Worm (Caenorhabditis elegans) whole organism, L4/young adult: ENCODE measurements around the gene smg-3.

Experiments
- W03F9.2 ChIP-seq: fragments of 150-350 bp; optimal IDR thresholded peaks from 2 replicates; lab custom pipeline; 2014; ENCODE audit warnings: missing biosample characterization, missing genetic modification characterization
- dao-5 ChIP-seq: sonication (generic microtip); optimal IDR thresholded peaks from 2 replicates; lab custom pipeline; 2016; ENCODE audit warnings: missing genotype, missing genetic modification characterization, moderate library complexity, missing compliant biosample characterization
- him-1 ChIP-seq: sonication (generic microtip); optimal IDR thresholded peaks from 2 replicates; lab custom pipeline; 2016; ENCODE audit warnings: missing genotype, missing genetic modification reagents, missing genetic modification characterization, missing compliant biosample characterization

smg-3 gene

DNA sequence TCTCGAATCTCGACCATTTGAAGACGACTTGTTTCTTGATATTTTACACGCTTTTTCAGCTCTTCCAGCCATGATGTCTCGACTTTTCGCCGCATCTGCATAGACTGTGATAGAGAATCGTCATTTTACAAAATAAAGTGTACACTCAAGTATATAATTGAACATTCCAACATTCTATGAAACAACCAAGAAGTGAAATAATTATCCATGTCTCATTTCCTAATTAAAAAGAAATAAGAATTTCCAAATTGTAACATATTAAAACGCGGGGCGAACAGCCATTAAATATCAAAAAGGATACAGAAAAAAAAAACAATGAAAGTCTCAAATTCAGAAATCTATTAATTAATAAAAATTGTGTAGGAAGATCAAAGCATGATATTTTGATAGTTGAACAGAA, at the start of gene smg-3:
smg-3 (minus strand) TSS at position 101 of the 400 bp plus-strand sequence.
- TF ChIP-seq him-1 (no peak), W03F9.2 (no peak), dao-5 (tag; lab: Kevin White, UChicago) (no peak)

DNA sequence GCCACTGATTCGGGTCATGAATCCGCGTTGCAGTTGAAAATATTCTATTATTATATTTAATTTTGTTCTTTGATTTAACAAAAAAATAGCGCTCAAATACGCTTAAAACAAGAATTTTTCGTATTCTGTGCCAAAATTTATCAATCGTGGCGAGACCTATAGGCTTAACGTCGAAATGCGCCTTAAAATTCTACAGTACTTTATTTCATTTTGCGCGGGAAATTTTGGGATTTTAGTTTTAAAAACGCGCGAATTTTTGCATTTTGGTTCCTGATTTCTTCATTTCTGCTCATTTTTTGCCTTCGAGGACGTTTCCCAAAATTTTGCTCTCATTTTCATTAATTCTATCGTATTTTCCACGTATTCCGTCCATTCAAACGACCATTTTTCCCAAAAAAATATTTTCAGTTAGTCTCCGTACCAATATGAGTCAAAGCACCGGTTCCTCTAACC, 48.3 kb upstream of the smg-3 start, which contains the start of gene puf-11:
puf-11 (plus strand) TSS at position 403 of the 453 bp plus-strand sequence.
- no peak for TF ChIP-seq him-1
- no peak for TF ChIP-seq W03F9.2
- no peak for TF ChIP-seq dao-5 (tag; lab: Kevin White, UChicago)

DNA sequence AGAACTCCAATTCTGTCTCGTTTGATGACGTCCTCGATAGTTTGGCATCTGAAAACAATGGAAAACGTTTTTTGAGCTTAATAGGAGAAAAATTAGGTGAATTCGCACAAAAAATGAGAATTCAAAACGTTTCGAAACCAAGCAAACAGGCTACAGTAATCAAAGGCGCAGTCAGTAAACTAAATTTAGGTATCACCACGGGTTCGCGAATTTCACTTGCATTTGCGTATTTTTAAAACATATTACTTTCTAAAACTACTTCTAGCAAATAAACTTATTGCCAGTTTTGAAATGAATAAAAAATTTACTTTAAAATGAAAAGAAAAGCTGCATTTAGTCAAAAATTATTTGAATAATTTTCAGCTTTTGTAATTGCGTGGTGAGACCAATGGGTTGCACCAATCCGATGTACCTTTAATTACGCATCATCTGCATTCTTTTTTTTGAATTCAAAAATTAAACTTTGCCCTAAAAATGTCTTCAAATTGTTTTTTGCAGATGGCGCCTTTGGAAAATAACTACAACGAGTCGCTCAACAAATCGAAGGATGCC, 46.2 kb upstream of the smg-3 start, which contains the start of the genes Y73B6BL.23 and htp-2:
Y73B6BL.23 (minus strand) TSS at position 51 of the 552 bp plus-strand sequence.
htp-2 (plus strand) TSS at position 492 of the 552 bp plus-strand sequence.
- TF ChIP-seq dao-5 (tag; lab: Kevin White, UChicago) = no peak
- no peak for TF ChIP-seq W03F9.2
- TF ChIP-seq him-1 = no peak

DNA sequence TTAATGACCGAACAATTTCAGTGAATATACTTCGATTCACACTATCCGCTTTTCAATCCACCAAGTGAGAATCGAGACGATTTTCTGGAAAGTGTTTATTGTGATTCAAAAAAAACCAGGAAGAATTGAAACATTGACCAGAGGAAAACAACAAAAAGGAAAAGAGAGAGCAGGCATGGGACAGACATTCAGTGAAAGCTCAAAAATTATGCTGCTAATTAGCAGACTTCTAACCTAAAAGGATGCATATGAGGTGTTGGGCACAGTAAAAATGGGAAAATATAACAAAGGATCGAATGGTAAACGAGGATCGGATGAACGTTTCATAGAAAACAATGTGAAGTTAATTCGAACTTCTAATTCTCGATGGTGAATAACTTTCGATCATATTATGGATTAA, 44.7 kb upstream of the smg-3 start:
- TF ChIP-seq him-1 = no peak
- TF ChIP-seq dao-5 (tag; lab: Kevin White, UChicago) = no peak
- TF ChIP-seq W03F9.2 = no peak

DNA sequence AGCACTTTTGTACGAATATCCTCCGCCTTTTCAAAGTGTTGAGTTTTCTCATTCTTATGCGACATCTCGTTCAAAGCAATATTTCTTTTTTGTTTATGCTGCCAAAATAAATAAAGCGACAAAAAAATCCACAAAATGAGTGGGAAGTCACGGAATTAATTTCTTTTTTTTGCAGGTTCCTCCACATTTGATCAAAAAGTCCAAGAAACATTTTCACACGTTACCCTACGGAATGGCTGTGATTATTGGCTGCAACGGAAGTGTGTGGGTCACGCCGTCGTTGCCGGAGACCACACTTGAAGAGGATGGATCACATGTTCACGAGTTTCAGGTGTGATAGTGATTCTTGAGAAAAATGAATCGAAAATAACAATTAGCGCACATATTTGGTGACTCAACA, 43.7 kb upstream of the smg-3 start, which contains the start of gene Y73B6BL.22:
Y73B6BL.22 (minus strand) TSS at position 101 of the 400 bp plus-strand sequence.
- TF ChIP-seq dao-5 (tag; lab: Kevin White, UChicago) (no peak), him-1 (no peak), W03F9.2 (no peak)

DNA sequence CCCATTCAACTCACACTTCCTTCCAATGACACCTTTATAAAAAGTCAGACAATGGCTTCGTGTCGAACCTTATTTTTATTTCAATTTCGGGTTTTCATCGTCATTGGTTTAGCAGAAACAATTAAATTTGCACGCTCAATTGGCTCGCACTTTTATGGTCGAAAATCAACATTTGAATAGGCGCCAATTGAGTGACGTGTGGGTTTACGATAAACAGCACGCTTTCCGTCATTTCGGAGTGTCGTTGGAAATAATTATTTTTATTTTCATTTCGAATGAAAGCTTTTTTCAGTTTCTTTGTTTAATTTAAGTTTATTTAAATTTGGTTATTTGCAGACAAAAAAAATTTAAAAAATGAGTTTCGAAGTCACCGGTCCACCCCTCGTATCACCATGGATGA, 42.3 kb upstream of the smg-3 start, which contains the start of gene exos-2:
exos-2 (plus strand) TSS at position 330 of the 400 bp plus-strand sequence.
- no peak for TF ChIP-seq him-1
- TF ChIP-seq W03F9.2 = no peak
- no peak for TF ChIP-seq dao-5 (tag; lab: Kevin White, UChicago)

DNA sequence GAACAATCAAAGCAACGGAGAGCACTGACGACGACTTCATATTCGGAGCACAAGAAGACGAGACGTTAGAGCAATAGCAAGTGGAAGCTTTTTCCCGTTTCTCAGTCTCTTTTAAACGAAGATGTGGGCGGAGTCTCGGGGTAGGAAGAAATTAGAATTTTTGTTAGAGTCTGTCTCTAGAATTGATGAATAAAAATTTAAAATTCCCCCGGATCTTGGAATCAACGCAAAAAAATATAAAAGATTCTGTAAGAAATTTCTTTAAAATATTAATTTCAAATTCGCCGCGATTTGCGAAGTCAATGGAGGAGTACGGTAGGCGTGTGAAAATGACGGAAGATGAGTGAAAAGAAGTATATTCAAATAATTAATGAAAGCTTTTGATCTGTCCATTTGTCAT, 40.6 kb upstream of the smg-3 start, which contains the start of gene nlp-71:
nlp-71 (minus strand) TSS at position 101 of the 400 bp plus-strand sequence.
- TF ChIP-seq W03F9.2 (no peak), dao-5 (tag; lab: Kevin White, UChicago) (no peak), him-1 (no peak)

DNA sequence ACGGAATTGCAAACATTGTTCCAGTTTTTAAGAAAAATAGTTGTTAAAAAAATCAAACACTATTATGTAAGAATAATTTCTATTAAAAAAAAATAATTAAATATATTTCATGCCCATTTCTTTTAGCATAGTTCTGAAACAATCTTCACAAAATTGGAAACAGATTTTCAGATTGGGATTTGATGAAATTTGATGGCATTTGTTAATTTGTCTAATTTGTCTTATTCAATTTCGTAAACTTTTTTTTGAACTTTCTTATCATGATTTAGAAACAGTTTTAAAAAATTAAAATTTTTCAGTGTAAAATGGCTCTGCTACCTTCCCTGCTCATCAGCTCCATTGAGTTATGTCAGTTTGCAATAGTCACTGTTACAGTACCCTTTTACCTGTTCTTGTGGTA, 32.0 kb upstream of the smg-3 start, which contains the start of gene srv-13:
srv-13 (plus strand) TSS at position 301 of the 400 bp plus-strand sequence.
- no peak for TF ChIP-seq dao-5 (tag; lab: Kevin White, UChicago)
- no peak for TF ChIP-seq him-1

DNA sequence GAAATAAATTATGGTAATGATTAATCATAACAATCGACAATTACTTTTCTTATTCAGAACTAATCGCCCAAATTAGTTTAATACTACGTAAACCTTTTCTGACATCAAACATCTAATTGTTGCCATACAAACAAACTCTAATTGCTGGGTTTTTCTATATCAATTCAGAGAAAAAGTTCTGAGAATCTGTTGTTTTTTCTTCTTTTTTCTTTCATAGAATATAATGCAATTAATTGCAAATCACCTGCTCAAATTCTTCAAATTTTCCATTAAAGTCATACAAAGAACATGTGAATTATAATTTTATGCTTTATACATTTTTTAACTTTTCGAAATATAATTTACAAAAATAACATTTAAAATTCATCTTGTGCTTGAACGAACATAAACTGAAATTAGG, 30.5 kb upstream of the smg-3 start:
- no peak for TF ChIP-seq dao-5 (tag; lab: Kevin White, UChicago)
- no peak for TF ChIP-seq W03F9.2
- TF ChIP-seq him-1 = no peak

DNA sequence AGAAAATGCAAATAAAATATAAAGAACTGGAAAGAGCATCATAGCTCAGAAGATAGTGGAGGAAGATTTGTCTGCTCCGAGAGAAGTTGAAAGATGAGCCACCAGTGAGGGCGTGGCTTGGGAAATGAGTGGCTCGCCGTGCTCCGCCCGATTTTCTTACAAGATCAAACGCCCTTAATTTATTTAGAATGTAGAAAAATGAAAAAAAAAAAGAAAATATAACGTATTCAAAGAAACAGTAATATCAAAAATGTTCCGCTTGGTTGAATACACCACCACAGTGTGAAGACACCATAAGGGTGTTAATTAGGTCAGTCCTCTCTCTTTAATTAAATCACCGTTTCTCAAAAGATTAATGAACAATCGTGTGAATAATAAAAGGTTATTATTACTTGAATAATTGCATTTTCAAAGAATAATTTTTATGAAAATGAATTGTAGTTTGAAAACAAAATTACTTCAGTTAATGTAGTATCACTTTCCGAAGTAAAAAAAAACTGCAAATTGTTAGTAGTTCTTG, 29.6 kb upstream of the smg-3 start, which contains the start of gene sfrp-1:
sfrp-1 (minus strand) TSS at position 51 of the 520 bp plus-strand sequence.
- no peak for TF ChIP-seq dao-5 (tag; lab: Kevin White, UChicago)
- no peak for TF ChIP-seq him-1
- TF ChIP-seq W03F9.2 = no peak

DNA sequence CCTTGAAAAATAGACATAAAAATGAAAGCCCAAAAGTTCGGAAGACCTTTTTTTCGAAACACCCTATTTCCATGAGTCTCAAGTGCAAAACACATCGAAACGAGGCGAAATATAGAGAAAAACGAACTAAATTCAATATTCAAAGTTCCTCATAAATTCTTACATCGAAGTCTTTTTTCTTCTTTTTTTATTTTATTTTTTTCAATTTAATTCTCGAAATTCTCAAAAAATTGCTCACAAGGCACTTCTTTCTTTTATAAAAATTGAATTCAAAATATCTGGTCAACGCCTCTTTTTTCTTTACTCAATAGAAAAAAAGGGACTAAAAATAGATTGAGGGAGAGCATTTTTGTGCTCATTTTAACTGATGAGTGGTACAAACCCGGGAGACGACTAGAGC, 22.3 kb upstream of the smg-3 start:
- no peak for TF ChIP-seq dao-5 (tag; lab: Kevin White, UChicago)
- TF ChIP-seq W03F9.2 = no peak
- no peak for TF ChIP-seq him-1

DNA sequence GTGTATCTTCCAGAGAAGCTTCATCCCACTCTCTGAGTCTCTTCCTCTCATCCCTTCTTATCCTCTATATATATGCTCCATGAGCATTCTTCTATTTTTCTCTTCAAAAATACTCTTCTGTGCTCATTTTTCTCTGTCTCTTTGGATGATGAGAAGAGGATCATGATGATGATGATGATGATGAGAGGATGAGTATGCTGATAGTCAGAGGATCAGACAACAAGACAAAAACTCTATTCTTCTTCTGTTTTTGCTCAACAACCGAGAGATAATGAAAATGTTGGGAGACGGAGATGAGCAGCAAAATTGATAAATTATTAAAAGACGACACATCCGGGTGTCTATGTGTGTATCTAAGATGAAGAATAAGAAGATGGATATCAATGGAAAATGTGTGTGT, 20.4 kb upstream of the smg-3 start:
- no peak for TF ChIP-seq W03F9.2
- TF ChIP-seq him-1 = peak; percentile 57

DNA sequence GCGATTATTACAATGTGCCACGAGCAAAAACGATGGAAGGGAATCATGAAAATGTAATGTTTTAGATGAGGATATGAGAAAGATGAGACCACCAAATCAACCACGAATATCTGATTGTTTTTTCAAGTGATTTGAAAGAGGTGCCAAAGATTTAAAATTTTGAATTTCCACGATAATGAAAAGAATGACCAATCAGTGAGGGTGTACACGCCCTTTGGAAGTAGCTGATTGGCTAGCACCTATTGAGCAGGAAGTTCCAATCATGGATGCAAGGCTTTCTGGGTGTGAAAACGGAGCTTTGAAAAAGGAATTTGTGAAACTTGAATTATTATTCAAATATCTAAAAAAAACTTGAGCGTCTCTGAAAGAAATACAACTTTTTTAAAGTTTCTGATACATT, 18.7 kb upstream of the smg-3 start:
- TF ChIP-seq W03F9.2 (no peak), him-1 (no peak), dao-5 (tag; lab: Kevin White, UChicago) (no peak)

DNA sequence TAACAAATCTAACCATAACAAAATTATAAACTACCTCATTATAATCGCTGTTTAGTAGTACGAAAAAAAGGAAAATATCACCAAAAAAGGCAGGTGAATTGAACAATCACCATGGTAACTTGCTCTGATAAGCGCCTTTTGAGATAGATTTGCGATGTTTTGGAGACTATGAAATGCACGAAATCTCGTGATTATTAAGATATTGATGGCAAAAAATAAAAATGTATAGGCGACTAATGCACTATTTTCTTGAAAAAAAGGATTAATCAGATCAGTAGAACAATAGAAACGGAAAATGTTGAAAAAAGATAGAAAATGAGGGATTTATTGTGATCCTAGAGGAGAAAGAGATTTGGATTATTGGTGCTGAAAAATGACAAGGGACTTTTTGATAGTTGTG, 15.7 kb upstream of the smg-3 start:
- TF ChIP-seq dao-5 (tag; lab: Kevin White, UChicago) (no peak), him-1 (no peak), W03F9.2 (no peak)

DNA sequence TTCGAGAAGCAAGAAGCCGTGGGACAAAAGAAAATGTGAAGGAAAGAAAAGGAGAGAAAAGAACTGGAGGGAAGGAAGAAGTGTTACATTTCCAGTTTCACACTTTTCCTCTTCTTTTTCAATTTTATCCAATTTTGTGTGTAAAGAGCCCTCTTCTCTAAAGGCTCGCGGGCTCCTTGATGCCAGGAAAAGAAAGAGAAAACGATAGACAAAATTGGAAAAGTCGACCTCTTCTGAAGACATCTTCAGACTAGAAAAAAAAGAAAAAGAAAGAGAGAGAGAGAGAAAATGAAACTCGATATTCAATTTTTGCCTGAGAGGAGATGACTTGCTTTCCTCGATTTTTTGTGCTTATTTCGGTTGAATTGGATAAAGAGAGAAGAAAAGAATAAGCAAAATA, 12.1 kb upstream of the smg-3 start:
- no peak for TF ChIP-seq W03F9.2
- no peak for TF ChIP-seq him-1
- no peak for TF ChIP-seq dao-5 (tag; lab: Kevin White, UChicago)
